Worm (Caenorhabditis elegans) whole organism, L1 larva: ENCODE data around the gene C17G1.2.

Experiments used
- blmp-1 ChIP-seq: fragments of 150-350 bp; optimal IDR thresholded peaks from 2 replicates; lab custom pipeline; 2014; ENCODE audit warnings: missing biosample characterization, missing genetic modification characterization
- lin-13 ChIP-seq: fragments of 150-350 bp; optimal IDR thresholded peaks from 2 replicates; lab custom pipeline; 2014; ENCODE audit warnings: missing biosample characterization, missing genetic modification reagents, missing genetic modification characterization
- nhr-237 ChIP-seq: fragments of 150-350 bp; optimal IDR thresholded peaks from 2 replicates; lab custom pipeline; 2014; ENCODE audit warnings: missing biosample characterization, missing genetic modification characterization
- nhr-90 ChIP-seq: sonication (generic microtip); optimal IDR thresholded peaks from 2 replicates; lab custom pipeline; 2016; ENCODE audit warnings: mild to moderate bottlenecking, missing genetic modification characterization, missing compliant biosample characterization; ENCODE audit not compliant: poor library complexity
- pax-3 ChIP-seq: fragments of 200-800 bp; sonication (Bioruptor generic); optimal IDR thresholded peaks from 2 replicates; lab custom pipeline; 2018; ENCODE audit warnings: mild to moderate bottlenecking, missing genetic modification characterization, moderate library complexity, missing compliant biosample characterization
- unc-62 ChIP-seq: fragments of 150-350 bp; optimal IDR thresholded peaks from 2 replicates; lab custom pipeline; 2014; ENCODE audit warnings: missing biosample characterization, missing genetic modification reagents, missing genetic modification characterization

DNA sequence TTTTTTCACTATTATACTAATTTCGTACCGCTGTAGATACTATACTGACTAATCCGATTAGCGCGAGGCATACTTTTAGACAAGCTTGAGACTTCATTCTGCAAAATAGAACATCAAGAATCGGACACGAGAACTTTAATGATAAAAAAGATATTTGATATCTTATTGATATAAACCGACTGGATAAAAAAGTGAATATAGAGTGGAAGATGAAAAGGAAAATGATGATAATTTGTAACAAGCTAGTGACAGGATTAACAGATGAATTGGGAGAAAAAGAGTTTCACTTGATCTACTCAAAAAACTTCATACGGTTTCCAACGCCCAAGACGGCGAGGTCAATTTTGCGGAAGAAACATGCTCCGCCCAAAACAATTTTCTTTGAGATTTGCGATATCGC lies 27.6 kb downstream of the C17G1.2 start, which contains the start of gene nas-37:
- no peak for TF ChIP-seq nhr-90 (tag; lab: Kevin White, UChicago)
- TF ChIP-seq lin-13 (GFP tag; lab: Kevin White, UChicago): no peak
- no peak for TF ChIP-seq pax-3 (tag; lab: Kevin White, UChicago)
- peak; percentile 58 for TF ChIP-seq blmp-1 (tag; lab: Kevin White, UChicago)
- TF ChIP-seq nhr-237 (tag; lab: Kevin White, UChicago): no peak
- TF ChIP-seq unc-62 (GFP tag; lab: Kevin White, UChicago): no peak
